Fruit fly (Drosophila melanogaster) whole organism, prepupa: ENCODE measurements around the gene CG18131.

Source experiments
- CG3032 ChIP-seq: fragments of 200-800 bp; optimal IDR thresholded peaks from 2 replicates; lab custom pipeline; 2019; ENCODE audit warnings: missing biosample characterization, mild to moderate bottlenecking, missing genetic modification characterization, moderate library complexity
- CG31627 ChIP-seq: fragments of 200-800 bp; sonication (Bioruptor generic); optimal IDR thresholded peaks from 3 replicates; lab custom pipeline; 2016; ENCODE audit warnings: missing biosample characterization, missing genetic modification characterization
- CG6808 ChIP-seq: fragments of 200-800 bp; sonication (Bioruptor generic); optimal IDR thresholded peaks from 3 replicates; lab custom pipeline; 2017; ENCODE audit warnings: missing biosample characterization, missing genetic modification characterization, mild to moderate bottlenecking, moderate library complexity, missing genetic modification reagents
- Eip75B ChIP-seq: fragments of 200-800 bp; sonication (Bioruptor generic); optimal IDR thresholded peaks from 3 replicates; lab custom pipeline; 2016; ENCODE audit warnings: missing biosample characterization, missing genetic modification characterization
- Eip93F ChIP-seq: fragments of 200-800 bp; sonication (Bioruptor generic); optimal IDR thresholded peaks from 2 replicates; lab custom pipeline; 2016; ENCODE audit warnings: missing biosample characterization, mild to moderate bottlenecking, missing genetic modification characterization
- Gug ChIP-seq: fragments of 200-800 bp; sonication (Bioruptor generic); IDR thresholded peaks from 2 replicates; pipeline ENCODE4 v1.3.6; 2022; ENCODE audit warnings: missing biosample characterization, missing genetic modification characterization
- Met ChIP-seq: fragments of 200-800 bp; sonication (Bioruptor generic); optimal IDR thresholded peaks from 3 replicates; lab custom pipeline; 2016; ENCODE audit warnings: missing biosample characterization, missing genetic modification characterization
- lz ChIP-seq: fragments of 200-800 bp; sonication (Bioruptor generic); optimal IDR thresholded peaks from 3 replicates; lab custom pipeline; 2016; ENCODE audit warnings: missing biosample characterization, missing genetic modification characterization
- pdm3 ChIP-seq: fragments of 200-800 bp; sonication (Bioruptor generic); optimal IDR thresholded peaks from 3 replicates; lab custom pipeline; 2016; ENCODE audit warnings: missing biosample characterization, missing genetic modification characterization
- salr ChIP-seq, 2 experiments: fragments of 200-800 bp; sonication (Bioruptor generic); optimal IDR thresholded peaks; 3 replicates each; lab custom pipeline; 2016 to 2018; ENCODE audit warnings: missing biosample characterization in 2 of 2, missing genetic modification characterization in 2 of 2, mild to moderate bottlenecking in 1 of 2
- topi ChIP-seq: fragments of 200-800 bp; sonication (Bioruptor generic); optimal IDR thresholded peaks from 3 replicates; lab custom pipeline; 2016; ENCODE audit warnings: missing biosample characterization, missing genetic modification characterization
- vri ChIP-seq: fragments of 200-800 bp; sonication (Bioruptor generic); optimal IDR thresholded peaks from 3 replicates; lab custom pipeline; 2016; ENCODE audit warnings: missing biosample characterization, mild to moderate bottlenecking, missing genetic modification characterization

DNA sequence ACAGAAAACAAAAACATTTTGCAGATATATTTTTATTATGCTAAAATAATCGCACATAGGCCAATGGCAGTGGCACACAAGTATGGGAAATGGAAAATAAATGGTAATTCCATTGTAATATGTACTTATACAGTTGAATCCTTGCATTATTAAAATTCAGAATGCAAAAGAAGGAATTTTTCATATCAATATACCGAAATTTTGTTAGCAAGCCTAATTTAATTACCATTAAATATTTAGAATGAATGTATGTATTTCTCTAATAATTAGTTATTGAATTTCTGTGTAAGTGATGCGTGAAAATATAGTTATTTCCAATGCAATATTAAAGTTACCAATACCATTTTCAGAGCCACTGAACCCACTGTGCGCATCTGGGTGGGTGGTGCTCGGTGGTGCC, 44.9 kb downstream of the CG18131 start:
- no peak for TF ChIP-seq Eip75B
- TF ChIP-seq topi (GFP tag; lab: Kevin White, UChicago) = no peak
- TF ChIP-seq CG6808 (GFP tag; lab: Kevin White, UChicago) = peak; percentile 39
- TF ChIP-seq Gug (GFP tag; lab: Robert Waterston, UW) = no peak
- TF ChIP-seq pdm3 (GFP tag; lab: Kevin White, UChicago) = peak; percentile 33
- TF ChIP-seq CG3032 = peak; percentile 48
- no peak for TF ChIP-seq vri
- no peak for TF ChIP-seq CG31627 (GFP tag; lab: Kevin White, UChicago)
- peak in 1 of 2 experiments; percentile 37 for TF ChIP-seq salr (GFP tag; optimal IDR thresholded peaks at IDR 0.05; lab: Kevin White, UChicago)
- no peak for TF ChIP-seq Met
- no peak for TF ChIP-seq Eip93F (GFP tag; lab: Kevin White, UChicago)
- no peak for TF ChIP-seq lz (GFP tag; lab: Kevin White, UChicago)
